Fruit fly (Drosophila melanogaster) whole organism, prepupa: Measurements from ENCODE around the gene CG3706.

Experiments used
- Blimp-1 ChIP-seq: fragments of 200-800 bp; sonication (Bioruptor generic); optimal IDR thresholded peaks from 3 replicates; lab custom pipeline; 2017; ENCODE audit warnings: missing biosample characterization, missing genetic modification characterization, mild to moderate bottlenecking, moderate library complexity, missing genetic modification reagents
- CG10631 ChIP-seq: fragments of 200-800 bp; sonication (Bioruptor generic); optimal IDR thresholded peaks from 2 replicates; lab custom pipeline; 2016; ENCODE audit warnings: missing biosample characterization, missing genetic modification characterization
- CG10669 ChIP-seq: fragments of 200-800 bp; sonication (Bioruptor generic); optimal IDR thresholded peaks from 3 replicates; lab custom pipeline; 2018; ENCODE audit warnings: missing biosample characterization, mild to moderate bottlenecking, missing genetic modification characterization, moderate library complexity
- CG11294 ChIP-seq: fragments of 200-800 bp; sonication (Bioruptor generic); IDR thresholded peaks from 2 replicates; pipeline ENCODE4 v1.3.6; 2022; ENCODE audit warnings: missing biosample characterization, missing genetic modification characterization
- CG15336 ChIP-seq: fragments of 200-800 bp; sonication (Bioruptor generic); IDR thresholded peaks from 2 replicates; pipeline ENCODE4 v1.3.6; 2022; ENCODE audit warnings: missing biosample characterization, missing genetic modification characterization
- CG16779 ChIP-seq: fragments of 200-800 bp; sonication (Bioruptor generic); optimal IDR thresholded peaks from 3 replicates; lab custom pipeline; 2017; ENCODE audit warnings: missing biosample characterization, mild to moderate bottlenecking, missing genetic modification characterization
- CG3032 ChIP-seq: fragments of 200-800 bp; optimal IDR thresholded peaks from 2 replicates; lab custom pipeline; 2019; ENCODE audit warnings: missing biosample characterization, mild to moderate bottlenecking, missing genetic modification characterization, moderate library complexity
- CG31627 ChIP-seq: fragments of 200-800 bp; sonication (Bioruptor generic); optimal IDR thresholded peaks from 3 replicates; lab custom pipeline; 2016; ENCODE audit warnings: missing biosample characterization, missing genetic modification characterization
- CG32006 ChIP-seq: fragments of 200-800 bp; sonication (Bioruptor generic); optimal IDR thresholded peaks from 3 replicates; lab custom pipeline; 2017; ENCODE audit warnings: missing biosample characterization, mild to moderate bottlenecking, missing genetic modification characterization
- CG3919 ChIP-seq: fragments of 200-800 bp; sonication (Bioruptor generic); optimal IDR thresholded peaks from 3 replicates; lab custom pipeline; 2016; ENCODE audit warnings: missing biosample characterization, missing genetic modification characterization
- CG4318 ChIP-seq: fragments of 200-800 bp; sonication (Bioruptor generic); optimal IDR thresholded peaks from 3 replicates; lab custom pipeline; 2017; ENCODE audit warnings: missing biosample characterization, mild to moderate bottlenecking, missing genetic modification characterization
- CG6163 ChIP-seq: fragments of 200-800 bp; sonication (Bioruptor generic); IDR thresholded peaks from 3 replicates; pipeline ENCODE4 v1.3.6; 2022; ENCODE audit warnings: missing biosample characterization, missing genetic modification characterization
- CG6276 ChIP-seq: fragments of 200-800 bp; sonication (Bioruptor generic); optimal IDR thresholded peaks from 2 replicates; lab custom pipeline; 2017; ENCODE audit warnings: missing biosample characterization, mild to moderate bottlenecking, missing genetic modification characterization
- CG6808 ChIP-seq: fragments of 200-800 bp; sonication (Bioruptor generic); optimal IDR thresholded peaks from 3 replicates; lab custom pipeline; 2017; ENCODE audit warnings: missing biosample characterization, missing genetic modification characterization, mild to moderate bottlenecking, moderate library complexity, missing genetic modification reagents
- CG7368 ChIP-seq: fragments of 200-800 bp; sonication (Bioruptor generic); optimal IDR thresholded peaks from 3 replicates; lab custom pipeline; 2016; ENCODE audit warnings: missing biosample characterization, missing genetic modification characterization
- CG8119 ChIP-seq: fragments of 200-800 bp; sonication (Bioruptor generic); IDR thresholded peaks from 3 replicates; pipeline ENCODE4 v1.3.6; 2022; ENCODE audit warnings: missing biosample characterization, missing genetic modification characterization
- CG8632 ChIP-seq: fragments of 200-800 bp; sonication (Bioruptor generic); optimal IDR thresholded peaks from 3 replicates; lab custom pipeline; 2016; ENCODE audit warnings: missing biosample characterization, missing genetic modification characterization
- Eip75B ChIP-seq: fragments of 200-800 bp; sonication (Bioruptor generic); optimal IDR thresholded peaks from 3 replicates; lab custom pipeline; 2016; ENCODE audit warnings: missing biosample characterization, missing genetic modification characterization
- Eip78C ChIP-seq: fragments of 200-800 bp; sonication (Bioruptor generic); peaks from one replicate; lab custom pipeline; 2016; ENCODE audit warnings: missing biosample characterization, missing genetic modification characterization
- Eip93F ChIP-seq: fragments of 200-800 bp; sonication (Bioruptor generic); optimal IDR thresholded peaks from 2 replicates; lab custom pipeline; 2016; ENCODE audit warnings: missing biosample characterization, mild to moderate bottlenecking, missing genetic modification characterization
- Ets21C ChIP-seq: fragments of 200-800 bp; sonication (Bioruptor generic); optimal IDR thresholded peaks from 3 replicates; lab custom pipeline; 2016; ENCODE audit warnings: missing biosample characterization, missing genetic modification characterization
- Ets96B ChIP-seq: fragments of 200-800 bp; optimal IDR thresholded peaks from 2 replicates; lab custom pipeline; 2019; ENCODE audit warnings: missing biosample characterization, mild to moderate bottlenecking, missing genetic modification characterization, moderate library complexity
- Gug ChIP-seq: fragments of 200-800 bp; sonication (Bioruptor generic); IDR thresholded peaks from 2 replicates; pipeline ENCODE4 v1.3.6; 2022; ENCODE audit warnings: missing biosample characterization, missing genetic modification characterization
- Hr38 ChIP-seq: sonication (Bioruptor generic); optimal IDR thresholded peaks from 2 replicates; lab custom pipeline; 2016; ENCODE audit warnings: missing biosample characterization, missing genetic modification characterization
- Hr39 ChIP-seq: fragments of 200-800 bp; sonication (Bioruptor generic); optimal IDR thresholded peaks from 2 replicates; lab custom pipeline; 2016; ENCODE audit warnings: missing biosample characterization, missing genetic modification characterization
- Lpt ChIP-seq: fragments of 200-800 bp; sonication (Bioruptor generic); optimal IDR thresholded peaks from 3 replicates; lab custom pipeline; 2016; ENCODE audit warnings: missing biosample characterization, missing genetic modification characterization
- Met ChIP-seq: fragments of 200-800 bp; sonication (Bioruptor generic); optimal IDR thresholded peaks from 3 replicates; lab custom pipeline; 2016; ENCODE audit warnings: missing biosample characterization, missing genetic modification characterization
- OdsH ChIP-seq: fragments of 200-800 bp; sonication (Bioruptor generic); optimal IDR thresholded peaks from 3 replicates; lab custom pipeline; 2016; ENCODE audit warnings: missing biosample characterization, missing genetic modification characterization
- Smox ChIP-seq: fragments of 200-800 bp; sonication (Bioruptor generic); optimal IDR thresholded peaks from 3 replicates; lab custom pipeline; 2016; ENCODE audit warnings: missing biosample characterization, missing genetic modification characterization
- Sox14 ChIP-seq: fragments of 200-800 bp; sonication (Bioruptor generic); optimal IDR thresholded peaks from 3 replicates; lab custom pipeline; 2016; ENCODE audit warnings: missing biosample characterization, missing genetic modification characterization
- Sox15 ChIP-seq: fragments of 200-800 bp; sonication (Bioruptor generic); optimal IDR thresholded peaks from 3 replicates; lab custom pipeline; 2016; ENCODE audit warnings: missing biosample characterization, missing genetic modification characterization
- achi ChIP-seq: fragments of 200-800 bp; sonication (Bioruptor generic); optimal IDR thresholded peaks from 3 replicates; lab custom pipeline; 2016; ENCODE audit warnings: missing biosample characterization, missing genetic modification characterization
- acj6 ChIP-seq: fragments of 200-800 bp; sonication (Bioruptor generic); optimal IDR thresholded peaks from 3 replicates; lab custom pipeline; 2016; ENCODE audit warnings: missing biosample characterization, missing genetic modification characterization
- cyc ChIP-seq: fragments of 200-800 bp; sonication (Bioruptor generic); optimal IDR thresholded peaks from 3 replicates; lab custom pipeline; 2016; ENCODE audit warnings: missing biosample characterization, missing genetic modification characterization
- dac ChIP-seq: fragments of 200-800 bp; sonication (Bioruptor generic); optimal IDR thresholded peaks from 2 replicates; lab custom pipeline; 2017; ENCODE audit warnings: missing biosample characterization, mild to moderate bottlenecking, missing genetic modification characterization
- eg ChIP-seq: fragments of 200-800 bp; sonication (Bioruptor generic); IDR thresholded peaks from 3 replicates; pipeline ENCODE4 v1.3.6; 2022; ENCODE audit warnings: missing biosample characterization, missing genetic modification characterization
- fd85E ChIP-seq: fragments of 200-800 bp; sonication (Bioruptor generic); optimal IDR thresholded peaks from 3 replicates; lab custom pipeline; 2016; ENCODE audit warnings: missing biosample characterization, missing genetic modification characterization
- lz ChIP-seq: fragments of 200-800 bp; sonication (Bioruptor generic); optimal IDR thresholded peaks from 3 replicates; lab custom pipeline; 2016; ENCODE audit warnings: missing biosample characterization, missing genetic modification characterization
- net ChIP-seq: fragments of 200-800 bp; sonication (Bioruptor generic); optimal IDR thresholded peaks from 3 replicates; lab custom pipeline; 2016; ENCODE audit warnings: missing biosample characterization, missing genetic modification characterization
- pdm3 ChIP-seq: fragments of 200-800 bp; sonication (Bioruptor generic); optimal IDR thresholded peaks from 3 replicates; lab custom pipeline; 2016; ENCODE audit warnings: missing biosample characterization, missing genetic modification characterization
- spab ChIP-seq: fragments of 200-800 bp; sonication (Bioruptor generic); optimal IDR thresholded peaks from 2 replicates; lab custom pipeline; 2017; ENCODE audit warnings: missing biosample characterization, mild to moderate bottlenecking, missing genetic modification characterization, missing genetic modification reagents
- ss ChIP-seq, 2 experiments: fragments of 200-800 bp; sonication (Bioruptor generic); optimal IDR thresholded peaks; 2 replicates in 1 of 2; 3 replicates in 1 of 2; lab custom pipeline; 2017 to 2018; ENCODE audit warnings: mild to moderate bottlenecking in 2 of 2, missing biosample characterization in 2 of 2, missing genetic modification characterization in 2 of 2, moderate library complexity in 1 of 2
- svp ChIP-seq: fragments of 200-800 bp; sonication (Bioruptor generic); peaks from one replicate; lab custom pipeline; 2016; ENCODE audit warnings: missing biosample characterization, missing genetic modification characterization
- topi ChIP-seq: fragments of 200-800 bp; sonication (Bioruptor generic); optimal IDR thresholded peaks from 3 replicates; lab custom pipeline; 2016; ENCODE audit warnings: missing biosample characterization, missing genetic modification characterization
- vri ChIP-seq: fragments of 200-800 bp; sonication (Bioruptor generic); optimal IDR thresholded peaks from 3 replicates; lab custom pipeline; 2016; ENCODE audit warnings: missing biosample characterization, mild to moderate bottlenecking, missing genetic modification characterization

CG3706 gene

dm6 chrX:900725-901345 lies 31.4 kb downstream of the CG3706 start (continued):
- TF ChIP-seq CG31627 = peak; percentile 95
- peak; percentile 90 for TF ChIP-seq net (GFP tag; lab: Kevin White, UChicago)
- peak; percentile 85 for TF ChIP-seq CG3032 (tag; lab: Kevin White, UChicago)
- peak; percentile 95 for TF ChIP-seq Hr39 (GFP tag; lab: Kevin White, UChicago)
- TF ChIP-seq dac = peak; percentile 92
- TF ChIP-seq fd85E (GFP tag; lab: Kevin White, UChicago) = peak; percentile 75
- TF ChIP-seq CG15336 = peak; percentile 94
- TF ChIP-seq CG11294 (GFP tag; lab: Robert Waterston, UW) = peak; percentile 89
- TF ChIP-seq topi = peak; percentile 95
- peak; percentile 93 for TF ChIP-seq Eip75B (GFP tag; lab: Kevin White, UChicago)
- TF ChIP-seq Sox14 (GFP tag; lab: Kevin White, UChicago) = peak; percentile 95
- peak; percentile 89 for TF ChIP-seq CG10631 (GFP tag; lab: Kevin White, UChicago)
- peak; percentile 98 for TF ChIP-seq Eip78C (GFP tag; lab: Kevin White, UChicago)
- TF ChIP-seq pdm3 = peak; percentile 96
- peak; percentile 92 for TF ChIP-seq CG6276
- peak; percentile 87 for TF ChIP-seq CG4318
- TF ChIP-seq Blimp-1 (GFP tag; lab: Kevin White, UChicago) = peak; percentile 66
- peak; percentile 91 for TF ChIP-seq Lpt (GFP tag; lab: Kevin White, UChicago)
- TF ChIP-seq Met (GFP tag; lab: Kevin White, UChicago) = peak; percentile 94
- TF ChIP-seq OdsH = peak; percentile 93
- TF ChIP-seq Gug (GFP tag; lab: Robert Waterston, UW) = peak; percentile 92
- peak; percentile 83 for TF ChIP-seq CG6808 (GFP tag; lab: Kevin White, UChicago)
- TF ChIP-seq Smox = peak; percentile 92
- TF ChIP-seq ss (GFP tag; optimal IDR thresholded peaks at IDR 0.05; lab: Kevin White, UChicago) = peak; percentile 79 to 91
- peak; percentile 83 for TF ChIP-seq spab (GFP tag; lab: Kevin White, UChicago)
- peak; percentile 89 for TF ChIP-seq Ets96B
- no peak for TF ChIP-seq Hr38 (GFP tag; lab: Kevin White, UChicago)

- TF ChIP-seq Lpt (GFP tag; lab: Kevin White, UChicago) (peak; percentile 2), CG31627 (no peak), CG11294 (GFP tag; lab: Robert Waterston, UW) (peak; percentile 7; the same call in 1 of the 2 replicates), CG32006 (GFP tag; lab: Kevin White, UChicago) (peak; percentile 21), CG6163 (GFP tag; lab: Robert Waterston, UW) (0 out of 3 replicates have a peak, but pooled peaks have one; percentile 13), eg (GFP tag; lab: Robert Waterston, UW) (peak; percentile 50; the same call in 1 of the 3 replicates), Eip78C (GFP tag; lab: Kevin White, UChicago) (peak; percentile 57), Eip75B (GFP tag; lab: Kevin White, UChicago) (no peak), Sox15 (no peak), CG8119 (GFP tag; lab: Robert Waterston, UW) (0 out of 3 replicates have a peak, but pooled peaks have one; percentile 20), CG15336 (peak; percentile 53), spab (GFP tag; lab: Kevin White, UChicago) (no peak), CG3919 (GFP tag; lab: Kevin White, UChicago) (no peak), Blimp-1 (GFP tag; lab: Kevin White, UChicago) (no peak), CG3032 (tag; lab: Kevin White, UChicago) (no peak), Hr38 (GFP tag; lab: Kevin White, UChicago) (no peak), svp (peak; percentile 46), CG10669 (GFP tag; lab: Kevin White, UChicago) (no peak)
Observed at dm6 chrX:899407-900050, 32.7 kb downstream of the CG3706 start.

- TF ChIP-seq svp (no peak), Ets21C (GFP tag; lab: Kevin White, UChicago) (no peak), CG8632 (GFP tag; lab: Kevin White, UChicago) (no peak), CG8119 (GFP tag; lab: Robert Waterston, UW) (no peak), acj6 (no peak), CG3032 (tag; lab: Kevin White, UChicago) (peak; percentile 11), Gug (GFP tag; lab: Robert Waterston, UW) (no peak), lz (no peak), dac (no peak), Lpt (GFP tag; lab: Kevin White, UChicago) (no peak), Eip75B (GFP tag; lab: Kevin White, UChicago) (peak; percentile 13), achi (GFP tag; lab: Kevin White, UChicago) (no peak), Blimp-1 (GFP tag; lab: Kevin White, UChicago) (no peak), CG15336 (no peak), CG7368 (GFP tag; lab: Kevin White, UChicago) (peak; percentile 29), vri (no peak), Eip93F (GFP tag; lab: Kevin White, UChicago) (no peak), CG16779 (tag; lab: Kevin White, UChicago) (no peak), cyc (GFP tag; lab: Kevin White, UChicago) (no peak), Met (GFP tag; lab: Kevin White, UChicago) (no peak), eg (GFP tag; lab: Robert Waterston, UW) (no peak)
Observed at dm6 chrX:898367-898766, 33.9 kb downstream of the CG3706 start.
